Worm (Caenorhabditis elegans): Measurements from ENCODE around the gene asp-6.

asp-6 gene

DNA sequence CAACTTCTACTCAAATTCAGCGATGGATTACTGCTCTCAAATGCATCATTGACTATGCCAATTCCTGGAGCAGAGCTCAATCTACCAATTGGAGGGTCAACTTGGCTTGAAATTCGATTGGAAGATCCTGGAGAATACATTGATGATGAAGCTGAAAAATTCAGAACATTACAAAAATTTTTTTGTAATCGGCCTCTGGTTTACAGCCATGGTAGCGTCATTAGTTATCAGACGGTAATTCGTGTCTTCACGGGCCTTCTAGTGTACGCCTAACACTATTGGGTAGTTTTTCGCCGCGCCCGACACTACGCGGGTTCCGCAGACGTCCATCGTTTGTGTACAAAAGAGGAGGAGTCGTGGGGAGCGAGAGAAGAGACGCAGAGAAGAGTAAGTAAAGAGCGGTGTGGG lies 40.0 kb downstream of the asp-6 start (continued):
- peak; percentile 8 for TF ChIP-seq F10E7.11 (tag; optimal IDR thresholded peaks at IDR 0.05)
- no peak for TF ChIP-seq sdz-38 (tag; optimal IDR thresholded peaks at IDR 0.05)
- peak; percentile 62 for TF ChIP-seq unc-130 (GFP tag; optimal IDR thresholded peaks at IDR 0.05)
- TF ChIP-seq xnd-1 (tag; optimal IDR thresholded peaks at IDR 0.05): peak; percentile 66
- no peak for TF ChIP-seq F55B11.4 (tag; optimal IDR thresholded peaks at IDR 0.05; ENCODE audit: borderline replicate concordance, insufficient read depth)
- TF ChIP-seq cebp-2 (GFP tag; IDR thresholded peaks at IDR 0.05): 0 out of 2 replicates have a peak, but pooled peaks have one; percentile 9
- peak; percentile 100 for TF ChIP-seq pbrm-1 (GFP tag; IDR thresholded peaks at IDR 0.05)
- peak; percentile 54 for TF ChIP-seq K12H6.12 (tag; optimal IDR thresholded peaks at IDR 0.05)
- TF ChIP-seq tbx-9 (tag; optimal IDR thresholded peaks at IDR 0.05; ENCODE audit: borderline replicate concordance): no peak
- TF ChIP-seq atf-7 (tag; optimal IDR thresholded peaks at IDR 0.05): peak; percentile 67
- TF ChIP-seq B0035.1 (tag; optimal IDR thresholded peaks at IDR 0.05): no peak
- peak; percentile 49 for TF ChIP-seq nhr-90 (tag; optimal IDR thresholded peaks at IDR 0.05)
- peak; percentile 41; the same call in 1 of the 2 replicates for TF ChIP-seq bed-2 (GFP tag; IDR thresholded peaks at IDR 0.05)
- TF ChIP-seq ztf-26 (tag; optimal IDR thresholded peaks at IDR 0.05): peak; percentile 25
- TF ChIP-seq somi-1 (GFP tag; optimal IDR thresholded peaks at IDR 0.05): peak; percentile 80
- peak; percentile 1 for TF ChIP-seq zim-3 (tag; optimal IDR thresholded peaks at IDR 0.05)
- TF ChIP-seq lir-1 (GFP tag; conservative IDR thresholded peaks at IDR 0.05): peak; percentile 70; the same call in 1 of the 2 replicates
- peak; percentile 86 for TF ChIP-seq Y53G8AR.9 (GFP tag; conservative IDR thresholded peaks at IDR 0.05)
- TF ChIP-seq lag-1 (GFP tag; IDR thresholded peaks at IDR 0.05): no peak
- peak; percentile 49 for TF ChIP-seq akir-1 (GFP tag; optimal IDR thresholded peaks at IDR 0.05)
- no peak for TF ChIP-seq Y67H2A.10 (GFP tag; conservative IDR thresholded peaks at IDR 0.05)
- peak; percentile 65 for TF ChIP-seq ceh-91 (GFP tag; IDR thresholded peaks at IDR 0.05)
- TF ChIP-seq madf-6 (GFP tag; IDR thresholded peaks at IDR 0.05): peak; percentile 91
- peak; percentile 99 for TF ChIP-seq snpc-3.4 (tag; optimal IDR thresholded peaks at IDR 0.05)
- peak; percentile 74 for TF ChIP-seq mel-28 (tag; optimal IDR thresholded peaks at IDR 0.05; ENCODE audit: borderline replicate concordance)
- peak; percentile 89 for TF ChIP-seq ZK185.1 (tag; optimal IDR thresholded peaks at IDR 0.05; ENCODE audit: poor library complexity, severe bottlenecking)
- peak; percentile 99 for TF ChIP-seq hmg-1.2 (GFP tag; IDR thresholded peaks at IDR 0.05)
- TF ChIP-seq unc-62 (GFP tag; optimal IDR thresholded peaks at IDR 0.05): no peak
- TF ChIP-seq zfh-2 (GFP tag; conservative IDR thresholded peaks at IDR 0.05): peak; percentile 75
- peak; percentile 55 for TF ChIP-seq gei-17 (GFP tag; optimal IDR thresholded peaks at IDR 0.05)
- no peak for TF ChIP-seq bed-1 (GFP tag; IDR thresholded peaks at IDR 0.05)
- peak; percentile 91 for TF ChIP-seq nfyb-1 (GFP tag; IDR thresholded peaks at IDR 0.05)
- TF ChIP-seq cebp-1 (GFP tag; IDR thresholded peaks at IDR 0.05): 0 out of 2 replicates have a peak, but pooled peaks have one; percentile 20
- TF ChIP-seq cebp-1 (tag; optimal IDR thresholded peaks at IDR 0.05): no peak
- peak; percentile 92 for TF ChIP-seq hsf-1 (GFP tag; IDR thresholded peaks at IDR 0.05)

DNA sequence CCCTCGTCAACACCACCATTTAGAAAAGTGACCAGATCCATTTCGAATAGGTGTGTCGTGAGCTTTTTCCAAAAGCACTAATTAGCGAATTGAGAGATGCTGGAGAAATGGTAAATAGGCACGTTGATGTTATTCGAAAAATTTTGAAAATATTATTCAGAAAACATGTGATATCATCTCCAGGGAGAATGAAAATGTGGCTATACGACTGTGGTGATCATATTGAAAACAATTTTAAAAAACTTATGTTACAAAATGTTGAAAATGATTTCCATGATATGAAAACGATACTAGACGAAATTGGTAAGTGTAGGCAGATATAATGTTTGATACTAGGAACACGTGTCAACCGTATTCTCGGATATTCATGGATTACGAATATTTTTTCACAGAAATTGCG lies 41.9 kb downstream of the asp-6 start, which contains the start of gene K07C11.10:
K07C11.10 (minus strand) TSS at position 101 of the 400 bp plus-strand sequence.
- TF ChIP-seq unc-130 (GFP tag; optimal IDR thresholded peaks at IDR 0.05) (no peak), dpl-1 (GFP tag; optimal IDR thresholded peaks at IDR 0.05) (no peak), sea-2 (GFP tag; IDR thresholded peaks at IDR 0.05) (no peak), let-607 (tag; optimal IDR thresholded peaks at IDR 0.05) (no peak), nhr-90 (tag; optimal IDR thresholded peaks at IDR 0.05) (no peak), mxl-1 (tag; optimal IDR thresholded peaks at IDR 0.05) (no peak)

Measured in whole organism, young adult.